Fruit fly (Drosophila melanogaster) whole organism, wandering third instar larva: ENCODE data around the gene CG18766.

Experiments
- Abd-B ChIP-seq: fragments of >200 bp; optimal IDR thresholded peaks from 2 replicates; lab custom pipeline; 2017; ENCODE audit warnings: missing biosample characterization, missing genetic modification characterization
- CG9705 ChIP-seq: fragments of 200-800 bp; sonication (Bioruptor generic); optimal IDR thresholded peaks from 2 replicates; lab custom pipeline; 2018; ENCODE audit warnings: missing biosample characterization, mild to moderate bottlenecking, missing genetic modification characterization
- CrebA ChIP-seq: fragments of 200-800 bp; sonication (Bioruptor generic); optimal IDR thresholded peaks from 2 replicates; lab custom pipeline; 2016; ENCODE audit warnings: missing biosample characterization, mild to moderate bottlenecking, missing genetic modification characterization, borderline replicate concordance
- Dfd ChIP-seq: fragments of >200 bp; optimal IDR thresholded peaks from 2 replicates; lab custom pipeline; 2017; ENCODE audit warnings: missing biosample characterization, missing genetic modification characterization
- Dif ChIP-seq: fragments of 200-275, 200-300 bp; sonication (Bioruptor generic); optimal IDR thresholded peaks from 2 replicates; lab custom pipeline; 2018; ENCODE audit warnings: missing biosample characterization, missing genetic modification characterization; ENCODE audit not compliant: partially characterized antibody
- GATAd ChIP-seq: sonication (Bioruptor generic); optimal IDR thresholded peaks from 2 replicates; lab custom pipeline; 2016; ENCODE audit warnings: missing biosample characterization, missing genetic modification characterization
- HLH106 ChIP-seq: fragments of 200-800 bp; optimal IDR thresholded peaks from 3 replicates; lab custom pipeline; 2019; ENCODE audit warnings: missing biosample characterization, mild to moderate bottlenecking, missing genetic modification characterization, moderate library complexity
- Hnf4 ChIP-seq: fragments of 200-800 bp; sonication (Bioruptor generic); optimal IDR thresholded peaks from 2 replicates; lab custom pipeline; 2016; ENCODE audit warnings: missing biosample characterization, mild to moderate bottlenecking, missing genetic modification characterization
- Hr78 ChIP-seq: fragments of >200 bp; optimal IDR thresholded peaks from 2 replicates; lab custom pipeline; 2017; ENCODE audit warnings: missing biosample characterization, missing genetic modification characterization
- Hr83 ChIP-seq: fragments of 200-300 bp; sonication (Bioruptor generic); optimal IDR thresholded peaks from 2 replicates; lab custom pipeline; 2016; ENCODE audit warnings: missing biosample characterization, mild to moderate bottlenecking, missing genetic modification characterization, moderate library complexity; ENCODE audit not compliant: poor library complexity, severe bottlenecking
- Jra ChIP-seq: sonication (Bioruptor generic); optimal IDR thresholded peaks from 2 replicates; lab custom pipeline; 2016; ENCODE audit warnings: missing biosample characterization, missing genetic modification characterization
- Mio ChIP-seq: sonication (Bioruptor generic); optimal IDR thresholded peaks from 2 replicates; lab custom pipeline; 2016; ENCODE audit warnings: missing biosample characterization, missing genetic modification characterization
- Myc ChIP-seq: fragments of >200 bp; optimal IDR thresholded peaks from 2 replicates; lab custom pipeline; 2017
- N ChIP-seq: fragments of >200 bp; optimal IDR thresholded peaks from 2 replicates; lab custom pipeline; 2018; ENCODE audit warnings: missing biosample characterization, missing external identifiers, missing genetic modification characterization
- OdsH ChIP-seq: fragments of 200-800 bp; sonication (Bioruptor generic); optimal IDR thresholded peaks from 2 replicates; lab custom pipeline; 2016; ENCODE audit warnings: missing biosample characterization, mild to moderate bottlenecking, missing genetic modification characterization
- Rel ChIP-seq, 2 experiments: fragments of 200-800 bp; sonication (Bioruptor generic) in 1 of 2; optimal IDR thresholded peaks; 2 replicates in 1 of 2; 3 replicates in 1 of 2; lab custom pipeline; 2016 to 2019; ENCODE audit warnings: mild to moderate bottlenecking in 2 of 2, missing biosample characterization in 2 of 2, missing genetic modification characterization in 2 of 2, moderate library complexity in 1 of 2
- Sp1 ChIP-seq: fragments of 200-800 bp; sonication (Bioruptor generic); optimal IDR thresholded peaks from 3 replicates; lab custom pipeline; 2019; ENCODE audit warnings: missing biosample characterization, mild to moderate bottlenecking, missing genetic modification characterization, moderate library complexity
- Vsx2 ChIP-seq: fragments of 200-300, 225-300 bp; sonication (Bioruptor generic); optimal IDR thresholded peaks from 2 replicates; lab custom pipeline; 2018; ENCODE audit warnings: missing biosample characterization, missing genetic modification characterization; ENCODE audit not compliant: partially characterized antibody
- br ChIP-seq: fragments of 200-800 bp; sonication (Bioruptor generic); optimal IDR thresholded peaks from 2 replicates; lab custom pipeline; 2016; ENCODE audit warnings: missing biosample characterization, missing genetic modification characterization
- brk ChIP-seq: fragments of 200-800 bp; sonication (Bioruptor generic); optimal IDR thresholded peaks from 2 replicates; lab custom pipeline; 2016; ENCODE audit warnings: missing biosample characterization, mild to moderate bottlenecking, missing genetic modification characterization
- dl ChIP-seq, 2 experiments: fragments of 175-275, 200-275 bp in 1 of 2; fragments of 200-275 bp in 1 of 2; sonication (Bioruptor generic); optimal IDR thresholded peaks; lab custom pipeline; 2018; ENCODE audit warnings: mild to moderate bottlenecking in 2 of 2, missing biosample characterization in 2 of 2, missing genetic modification characterization in 2 of 2, moderate library complexity in 2 of 2; ENCODE audit not compliant: partially characterized antibody in 2 of 2, insufficient read depth in 1 of 2
- dmrt93B ChIP-seq: fragments of 200-800 bp; sonication (Bioruptor generic); optimal IDR thresholded peaks from 2 replicates; lab custom pipeline; 2018; ENCODE audit warnings: missing biosample characterization, mild to moderate bottlenecking, missing genetic modification characterization
- dsf ChIP-seq: sonication (Bioruptor generic); optimal IDR thresholded peaks from 2 replicates; lab custom pipeline; 2016; ENCODE audit warnings: missing biosample characterization, missing genetic modification characterization, borderline replicate concordance
- ey ChIP-seq: fragments of 200-800 bp; sonication (Bioruptor generic); optimal IDR thresholded peaks from 2 replicates; lab custom pipeline; 2016; ENCODE audit warnings: missing biosample characterization, missing genetic modification characterization
- foxo ChIP-seq, 2 experiments: fragments of 200-800 bp; sonication (Bioruptor generic); optimal IDR thresholded peaks; 2 replicates in 1 of 2; 3 replicates in 1 of 2; lab custom pipeline; 2016 to 2017; ENCODE audit warnings: missing biosample characterization in 2 of 2, missing genetic modification characterization in 2 of 2
- fru ChIP-seq: fragments of 200-800 bp; sonication (Bioruptor generic); optimal IDR thresholded peaks from 3 replicates; lab custom pipeline; 2016; ENCODE audit warnings: missing biosample characterization, mild to moderate bottlenecking, missing genetic modification characterization
- h ChIP-seq: fragments of 200-800 bp; sonication (Bioruptor generic); optimal IDR thresholded peaks from 3 replicates; lab custom pipeline; 2016; ENCODE audit warnings: missing biosample characterization, mild to moderate bottlenecking, missing genetic modification characterization
- jim ChIP-seq: fragments of 175-275, 200-325 bp; sonication (Bioruptor generic); optimal IDR thresholded peaks from 2 replicates; lab custom pipeline; 2016; ENCODE audit warnings: missing biosample characterization, mild to moderate bottlenecking, missing genetic modification characterization
- lola ChIP-seq: fragments of >200 bp; optimal IDR thresholded peaks from 2 replicates; lab custom pipeline; 2017; ENCODE audit warnings: missing biosample characterization, missing genetic modification characterization
- pan ChIP-seq: fragments of >200 bp; optimal IDR thresholded peaks from 2 replicates; lab custom pipeline; 2017
- psq ChIP-seq: fragments of 200-800 bp; sonication (Bioruptor generic); optimal IDR thresholded peaks from 3 replicates; lab custom pipeline; 2017; ENCODE audit warnings: missing biosample characterization, mild to moderate bottlenecking, missing genetic modification characterization, moderate library complexity
- rgr ChIP-seq: fragments of 200-800 bp; sonication (Bioruptor generic); optimal IDR thresholded peaks from 3 replicates; lab custom pipeline; 2016; ENCODE audit warnings: missing biosample characterization, mild to moderate bottlenecking, missing genetic modification characterization
- sage ChIP-seq: fragments of 200-800 bp; sonication (Bioruptor generic); optimal IDR thresholded peaks from 2 replicates; lab custom pipeline; 2016; ENCODE audit warnings: missing biosample characterization, mild to moderate bottlenecking, missing genetic modification characterization
- sv ChIP-seq: fragments of 200-800 bp; sonication (Bioruptor generic); optimal IDR thresholded peaks from 3 replicates; lab custom pipeline; 2016; ENCODE audit warnings: missing biosample characterization, missing genetic modification characterization
- tai ChIP-seq: sonication (Bioruptor generic); optimal IDR thresholded peaks from 2 replicates; lab custom pipeline; 2016; ENCODE audit warnings: missing biosample characterization, missing genetic modification characterization
- usp ChIP-seq: fragments of >200 bp; optimal IDR thresholded peaks from 2 replicates; lab custom pipeline; 2017; ENCODE audit warnings: missing biosample characterization, missing genetic modification characterization
- woc ChIP-seq: sonication (Bioruptor generic); optimal IDR thresholded peaks from 2 replicates; lab custom pipeline; 2016; ENCODE audit warnings: missing biosample characterization, mild to moderate bottlenecking, missing genetic modification characterization

CG18766 gene

dm6 chr3R:27214949-27215348, 30.1 kb downstream of the CG18766 start:
- TF ChIP-seq Dfd (GFP tag; lab: Kevin White, UChicago) (no peak), woc (GFP tag; lab: Kevin White, UChicago) (peak; percentile 47), dmrt93B (peak; percentile 6), h (peak; percentile 0), Sp1 (no peak)

- TF ChIP-seq woc (GFP tag; lab: Kevin White, UChicago) (no peak), lola (GFP tag; lab: Kevin White, UChicago) (no peak), HLH106 (no peak), Jra (GFP tag; lab: Kevin White, UChicago) (no peak), jim (GFP tag; lab: Kevin White, UChicago) (no peak), Myc (no peak)
Observed at dm6 chr3R:27212979-27213580, 32.0 kb downstream of the CG18766 start.

dm6 chr3R:27209561-27210275, 35.3 kb downstream of the CG18766 start:
- TF ChIP-seq N (GFP tag; lab: Kevin White, UChicago) = no peak
- no peak for TF ChIP-seq psq (GFP tag; lab: Kevin White, UChicago)
- TF ChIP-seq, all 38 proteins: peak for 0

dm6 chr3R:27208724-27209343, 36.2 kb downstream of the CG18766 start:
- no peak for TF ChIP-seq psq (GFP tag; lab: Kevin White, UChicago)
- peak; percentile 44 for TF ChIP-seq Hr83 (GFP tag; lab: Kevin White, UChicago)

dm6 chr3R:27204694-27205414, 40.2 kb downstream of the CG18766 start:
- TF ChIP-seq Dif (GFP tag; lab: Kevin White, UChicago) (no peak), sv (GFP tag; lab: Kevin White, UChicago) (no peak), Myc (no peak), sage (peak; percentile 8), dsf (GFP tag; lab: Kevin White, UChicago) (no peak), Hr83 (GFP tag; lab: Kevin White, UChicago) (no peak), Abd-B (no peak), N (GFP tag; lab: Kevin White, UChicago) (no peak), fru (GFP tag; lab: Kevin White, UChicago) (peak; percentile 28), Sp1 (peak; percentile 24), Dfd (GFP tag; lab: Kevin White, UChicago) (no peak), rgr (GFP tag; lab: Kevin White, UChicago) (peak; percentile 10), br (GFP tag; lab: Kevin White, UChicago) (no peak), usp (GFP tag; lab: Kevin White, UChicago) (no peak), OdsH (GFP tag; lab: Kevin White, UChicago) (peak; percentile 29), Vsx2 (GFP tag; lab: Kevin White, UChicago) (no peak), h (peak; percentile 19), CG9705 (GFP tag; lab: Kevin White, UChicago) (peak; percentile 13), foxo (GFP tag; optimal IDR thresholded peaks at IDR 0.05; lab: Kevin White, UChicago) (peak in 1 of 2 experiments; percentile 49), Rel (GFP tag; optimal IDR thresholded peaks at IDR 0.05; lab: Kevin White, UChicago) (no peak), Rel (tag; optimal IDR thresholded peaks at IDR 0.05; lab: Kevin White, UChicago) (no peak), pan (lab: Kevin White, UChicago) (no peak), brk (GFP tag; lab: Kevin White, UChicago) (no peak), GATAd (GFP tag; lab: Kevin White, UChicago) (no peak), CrebA (GFP tag; lab: Kevin White, UChicago) (no peak), HLH106 (peak; percentile 56), jim (GFP tag; lab: Kevin White, UChicago) (no peak), Mio (no peak), Hnf4 (GFP tag; lab: Kevin White, UChicago) (no peak), dl (GFP tag; optimal IDR thresholded peaks at IDR 0.05; lab: Kevin White, UChicago; ENCODE audit: insufficient read depth in 1 of 2, partially characterized antibody in 2 of 2) (no peak), ey (GFP tag; lab: Kevin White, UChicago) (no peak), lola (GFP tag; lab: Kevin White, UChicago) (no peak), tai (GFP tag; lab: Kevin White, UChicago) (no peak), dmrt93B (peak; percentile 48), Hr78 (GFP tag; lab: Kevin White, UChicago) (no peak)
